Fruit fly (Drosophila melanogaster) whole organism, embryonic: ENCODE data around the gene Inx6.
A peak's percentile ranks its signal among the peaks of the same experiment; 100 is the strongest.

Source experiments
- Ada2b ChIP-seq: fragments of 200-800 bp; sonication (Bioruptor generic); IDR thresholded peaks from 2 replicates; pipeline ENCODE4 v1.3.6; 2022; ENCODE audit warnings: missing biosample characterization, missing genetic modification characterization
- Aef1 ChIP-seq: fragments of 200-800 bp; sonication (Bioruptor generic); IDR thresholded peaks from 3 replicates; pipeline ENCODE4 v1.3.6; 2022; ENCODE audit warnings: missing biosample characterization, missing genetic modification characterization
- CG10654 ChIP-seq: fragments of 200-800 bp; sonication (Bioruptor generic); optimal IDR thresholded peaks from 2 replicates; lab custom pipeline; 2016; ENCODE audit warnings: missing biosample characterization, missing genetic modification characterization
- CG10979 ChIP-seq: fragments of 200-800 bp; sonication (Bioruptor generic); optimal IDR thresholded peaks from 2 replicates; lab custom pipeline; 2018; ENCODE audit warnings: missing biosample characterization, mild to moderate bottlenecking, missing genetic modification characterization, moderate library complexity
- CG12155 ChIP-seq: fragments of 200-800 bp; sonication (Bioruptor generic); optimal IDR thresholded peaks from 3 replicates; lab custom pipeline; 2016; ENCODE audit warnings: missing biosample characterization, missing genetic modification characterization
- CG1233 ChIP-seq: fragments of 200-800 bp; sonication (Bioruptor generic); optimal IDR thresholded peaks from 4 replicates; lab custom pipeline; 2018; ENCODE audit warnings: missing biosample characterization, mild to moderate bottlenecking, missing genetic modification characterization
- CG13775 ChIP-seq: fragments of 200-800 bp; sonication (Bioruptor generic); optimal IDR thresholded peaks from 3 replicates; lab custom pipeline; 2017; ENCODE audit warnings: missing biosample characterization, mild to moderate bottlenecking, missing genetic modification characterization
- CG13894 ChIP-seq: fragments of 200-800 bp; sonication (Bioruptor generic); optimal IDR thresholded peaks from 3 replicates; lab custom pipeline; 2018; ENCODE audit warnings: missing biosample characterization, mild to moderate bottlenecking, missing genetic modification characterization, moderate library complexity
- CG14667 ChIP-seq: fragments of 200-800 bp; sonication (Bioruptor generic); IDR thresholded peaks from 2 replicates; pipeline ENCODE4 v1.3.6; 2022; ENCODE audit warnings: missing biosample characterization, missing genetic modification characterization
- CG14965 ChIP-seq: fragments of 200-800 bp; sonication (Bioruptor generic); optimal IDR thresholded peaks from 2 replicates; lab custom pipeline; 2016; ENCODE audit warnings: missing biosample characterization, missing genetic modification characterization, borderline replicate concordance
- CG1529 ChIP-seq: fragments of 200-800 bp; sonication (Bioruptor generic); optimal IDR thresholded peaks from 3 replicates; lab custom pipeline; 2018; ENCODE audit warnings: missing biosample characterization, missing genetic modification characterization
- CG17612 ChIP-seq: fragments of 200-800 bp; sonication (Bioruptor generic); IDR thresholded peaks from 2 replicates; pipeline ENCODE4 v1.3.6; 2022; ENCODE audit warnings: missing biosample characterization, missing genetic modification characterization
- CG18011 ChIP-seq: fragments of 200-800 bp; sonication (Bioruptor generic); optimal IDR thresholded peaks from 2 replicates; lab custom pipeline; 2017; ENCODE audit warnings: missing biosample characterization, missing genetic modification characterization, mild to moderate bottlenecking, moderate library complexity, missing genotype
- CG30403 ChIP-seq: fragments of 200-800 bp; sonication (Bioruptor generic); optimal IDR thresholded peaks from 3 replicates; lab custom pipeline; 2016; ENCODE audit warnings: missing biosample characterization, missing genetic modification characterization
- CG32772 ChIP-seq: fragments of 200-800 bp; sonication (Bioruptor generic); IDR thresholded peaks from 2 replicates; pipeline ENCODE4 v1.3.6; 2022; ENCODE audit warnings: missing biosample characterization, missing genetic modification characterization
- CG3838 ChIP-seq: fragments of 200-800 bp; sonication (Bioruptor generic); optimal IDR thresholded peaks from 3 replicates; lab custom pipeline; 2016; ENCODE audit warnings: missing biosample characterization, missing genetic modification characterization
- CG4360 ChIP-seq: fragments of 200-800 bp; sonication (Bioruptor generic); IDR thresholded peaks from 2 replicates; pipeline ENCODE4 v1.3.6; 2022; ENCODE audit warnings: missing biosample characterization, missing genetic modification characterization
- CG6272 ChIP-seq: fragments of 200-800 bp; sonication (Bioruptor generic); IDR thresholded peaks from 2 replicates; pipeline ENCODE4 v1.3.6; 2022; ENCODE audit warnings: missing biosample characterization, missing genetic modification characterization
- CG6791 ChIP-seq: fragments of 200-800 bp; sonication (Bioruptor generic); IDR thresholded peaks from 3 replicates; pipeline ENCODE4 v1.3.6; 2022; ENCODE audit warnings: missing biosample characterization, missing genetic modification characterization; ENCODE audit not compliant: partially characterized antibody
- CG6854 ChIP-seq: fragments of 200-800 bp; sonication (Bioruptor generic); optimal IDR thresholded peaks from 3 replicates; lab custom pipeline; 2017; ENCODE audit warnings: missing biosample characterization, mild to moderate bottlenecking, missing genetic modification characterization
- CG7372 ChIP-seq: fragments of 200-800 bp; sonication (Bioruptor generic); IDR thresholded peaks from 2 replicates; pipeline ENCODE4 v1.3.6; 2022; ENCODE audit warnings: missing biosample characterization, missing genetic modification characterization
- CG8281 ChIP-seq: fragments of 200-800 bp; sonication (Bioruptor generic); optimal IDR thresholded peaks from 2 replicates; lab custom pipeline; 2018; ENCODE audit warnings: missing biosample characterization, mild to moderate bottlenecking, missing genetic modification characterization, moderate library complexity
- CG9437 ChIP-seq: fragments of 200-800 bp; sonication (Bioruptor generic); optimal IDR thresholded peaks from 2 replicates; lab custom pipeline; 2018; ENCODE audit warnings: missing biosample characterization, mild to moderate bottlenecking, missing genetic modification characterization
- Deaf1 ChIP-seq: fragments of 200-800 bp; optimal IDR thresholded peaks from 3 replicates; lab custom pipeline; 2019; ENCODE audit warnings: missing biosample characterization, mild to moderate bottlenecking, missing genetic modification characterization, moderate library complexity
- Gug ChIP-seq: fragments of 200-800 bp; sonication (Bioruptor generic); IDR thresholded peaks from 4 replicates; pipeline ENCODE4 v1.3.6; 2022; ENCODE audit warnings: missing biosample characterization, missing genetic modification characterization
- HLH54F ChIP-seq: fragments of 200-800 bp; sonication (Bioruptor generic); optimal IDR thresholded peaks from 3 replicates; lab custom pipeline; 2016; ENCODE audit warnings: missing biosample characterization, missing genetic modification characterization
- Neu2 ChIP-seq: fragments of 200-800 bp; sonication (Bioruptor generic); optimal IDR thresholded peaks from 3 replicates; lab custom pipeline; 2016; ENCODE audit warnings: missing biosample characterization, missing genetic modification characterization, borderline replicate concordance
- NfI ChIP-seq: fragments of 200-800 bp; sonication (Bioruptor generic); optimal IDR thresholded peaks from 3 replicates; lab custom pipeline; 2018; ENCODE audit warnings: missing biosample characterization, mild to moderate bottlenecking, missing genetic modification characterization, moderate library complexity
- Optix ChIP-seq: fragments of 200-800 bp; sonication (Bioruptor generic); IDR thresholded peaks from 3 replicates; pipeline ENCODE4 v1.3.6; 2022; ENCODE audit warnings: missing biosample characterization, missing genetic modification characterization
- Sox100B ChIP-seq: fragments of 200-800 bp; sonication (Bioruptor generic); optimal IDR thresholded peaks from 3 replicates; lab custom pipeline; 2018; ENCODE audit warnings: missing biosample characterization, mild to moderate bottlenecking, missing genetic modification characterization
- Spps ChIP-seq: fragments of 200-800 bp; sonication (Bioruptor generic); optimal IDR thresholded peaks from 2 replicates; lab custom pipeline; 2018; ENCODE audit warnings: missing biosample characterization, mild to moderate bottlenecking, missing genetic modification characterization
- Xrp1 ChIP-seq: fragments of 200-800 bp; sonication (Bioruptor generic); IDR thresholded peaks from 2 replicates; pipeline ENCODE4 v1.3.6; 2022; ENCODE audit warnings: missing biosample characterization, missing genetic modification characterization
- ase ChIP-seq: fragments of 200-800 bp; sonication (Bioruptor generic); IDR thresholded peaks from 3 replicates; pipeline ENCODE4 v1.3.6; 2022; ENCODE audit warnings: missing biosample characterization, missing genetic modification characterization
- bsh ChIP-seq, 2 experiments: fragments of 200-800 bp; sonication (Bioruptor generic); optimal IDR thresholded peaks; 2 replicates each; lab custom pipeline; 2017 to 2018; ENCODE audit warnings: mild to moderate bottlenecking in 2 of 2, missing biosample characterization in 2 of 2, missing genetic modification characterization in 2 of 2, moderate library complexity in 1 of 2
- cad ChIP-seq: fragments of >200 bp; optimal IDR thresholded peaks from 2 replicates; lab custom pipeline; 2017; ENCODE audit warnings: missing biosample characterization, missing genetic modification characterization
- cato ChIP-seq: fragments of 200-800 bp; sonication (Bioruptor generic); optimal IDR thresholded peaks from 2 replicates; lab custom pipeline; 2016; ENCODE audit warnings: missing biosample characterization, missing genetic modification characterization, borderline replicate concordance
- cg ChIP-seq: fragments of 200-800 bp; sonication (Bioruptor generic); optimal IDR thresholded peaks from 3 replicates; lab custom pipeline; 2019; ENCODE audit warnings: missing biosample characterization, mild to moderate bottlenecking, missing genetic modification characterization, moderate library complexity
- dan ChIP-seq: fragments of 200-800 bp; sonication (Bioruptor generic); IDR thresholded peaks from 2 replicates; pipeline ENCODE4 v1.3.6; 2022; ENCODE audit warnings: missing biosample characterization, missing genetic modification characterization
- eyg ChIP-seq: fragments of 200-800 bp; sonication (Bioruptor generic); optimal IDR thresholded peaks from 3 replicates; lab custom pipeline; 2016; ENCODE audit warnings: missing biosample characterization, missing genetic modification characterization
- fd3F ChIP-seq: fragments of 200-800 bp; sonication (Bioruptor generic); optimal IDR thresholded peaks from 2 replicates; lab custom pipeline; 2018; ENCODE audit warnings: missing biosample characterization, mild to moderate bottlenecking, missing genetic modification characterization, moderate library complexity
- gcm2 ChIP-seq: fragments of 200-800 bp; sonication (Bioruptor generic); optimal IDR thresholded peaks from 2 replicates; lab custom pipeline; 2016; ENCODE audit warnings: missing biosample characterization, missing genetic modification characterization
- hbn ChIP-seq: fragments of 200-800 bp; sonication (Bioruptor generic); IDR thresholded peaks from 2 replicates; pipeline ENCODE4 v1.3.6; 2022; ENCODE audit warnings: missing biosample characterization, missing genetic modification characterization; ENCODE audit not compliant: partially characterized antibody
- ind ChIP-seq: fragments of 200-800 bp; sonication (Bioruptor generic); optimal IDR thresholded peaks from 3 replicates; lab custom pipeline; 2016; ENCODE audit warnings: missing biosample characterization, missing genetic modification characterization
- insv ChIP-seq, 2 experiments: fragments of 200-800 bp; sonication (Bioruptor generic); optimal IDR thresholded peaks; 3 replicates each; lab custom pipeline; 2016 to 2018; ENCODE audit warnings: missing biosample characterization in 2 of 2, missing genetic modification characterization in 2 of 2
- jumu ChIP-seq: fragments of 200-800 bp; sonication (Bioruptor generic); optimal IDR thresholded peaks from 3 replicates; lab custom pipeline; 2016; ENCODE audit warnings: missing biosample characterization, missing genetic modification characterization
- nerfin-1 ChIP-seq: fragments of 200-800 bp; sonication (Bioruptor generic); optimal IDR thresholded peaks from 3 replicates; lab custom pipeline; 2019; ENCODE audit warnings: missing biosample characterization, mild to moderate bottlenecking, missing genetic modification characterization, moderate library complexity
- salm ChIP-seq: fragments of 200-800 bp; sonication (Bioruptor generic); optimal IDR thresholded peaks from 2 replicates; lab custom pipeline; 2018; ENCODE audit warnings: missing biosample characterization, mild to moderate bottlenecking, missing genetic modification characterization
- schlank ChIP-seq: fragments of 200-800 bp; sonication (Bioruptor generic); optimal IDR thresholded peaks from 2 replicates; lab custom pipeline; 2018; ENCODE audit warnings: missing biosample characterization, mild to moderate bottlenecking, missing genetic modification characterization
- slou ChIP-seq: fragments of 200-800 bp; sonication (Bioruptor generic); optimal IDR thresholded peaks from 3 replicates; lab custom pipeline; 2016; ENCODE audit warnings: missing biosample characterization, missing genetic modification characterization
- sug ChIP-seq: fragments of 200-800 bp; optimal IDR thresholded peaks from 2 replicates; lab custom pipeline; 2019; ENCODE audit warnings: missing biosample characterization, mild to moderate bottlenecking, missing genetic modification characterization, moderate library complexity

Inx6 gene

dm6 chrX:20256849-20257590 is 12.5 kb downstream of the Inx6 start, which contains the start of gene CG17065 (continued):
- TF ChIP-seq CG14667 (no peak), CG12155 (GFP tag; lab: Kevin White, UChicago) (no peak), CG14965 (no peak), CG1529 (no peak), Spps (tag; lab: Kevin White, UChicago) (no peak), CG6854 (GFP tag; lab: Kevin White, UChicago) (no peak), CG18011 (GFP tag; lab: Kevin White, UChicago) (peak; percentile 97), fd3F (no peak), CG7372 (GFP tag; lab: Robert Waterston, UW) (no peak), insv (GFP tag; optimal IDR thresholded peaks at IDR 0.05; lab: Kevin White, UChicago) (peak in 1 of 2 experiments; percentile 5), Gug (GFP tag; lab: Robert Waterston, UW) (no peak; the same call in 3 of the 4 replicates), NfI (GFP tag; lab: Kevin White, UChicago) (peak; percentile 27), sug (tag; lab: Kevin White, UChicago) (peak; percentile 51), HLH54F (peak; percentile 35), CG1233 (GFP tag; lab: Kevin White, UChicago) (no peak), CG10979 (tag; lab: Kevin White, UChicago) (no peak), CG13894 (tag; lab: Kevin White, UChicago) (peak; percentile 20), schlank (tag; lab: Kevin White, UChicago) (no peak), CG6791 (GFP tag; lab: Robert Waterston, UW) (peak; percentile 61; the same call in 1 of the 3 replicates), CG32772 (GFP tag; lab: Robert Waterston, UW) (no peak), CG17612 (GFP tag; lab: Robert Waterston, UW) (no peak), gcm2 (GFP tag; lab: Kevin White, UChicago) (no peak), CG8281 (tag; lab: Kevin White, UChicago) (no peak), Deaf1 (tag; lab: Kevin White, UChicago) (no peak), cad (no peak), CG13775 (GFP tag; lab: Kevin White, UChicago) (peak; percentile 54), Aef1 (peak; percentile 50; the same call in 2 of the 3 replicates), dan (GFP tag; lab: Robert Waterston, UW) (no peak), Sox100B (GFP tag; lab: Kevin White, UChicago) (no peak), CG9437 (peak; percentile 27), cg (GFP tag; lab: Kevin White, UChicago) (no peak), slou (GFP tag; lab: Kevin White, UChicago) (peak; percentile 46), hbn (no peak), CG10654 (no peak), bsh (GFP tag; optimal IDR thresholded peaks at IDR 0.05; lab: Kevin White, UChicago) (no peak), Ada2b (GFP tag; lab: Robert Waterston, UW) (no peak), nerfin-1 (tag; lab: Kevin White, UChicago) (no peak), CG30403 (GFP tag; lab: Kevin White, UChicago) (peak; percentile 34), CG4360 (GFP tag; lab: Robert Waterston, UW) (no peak), CG3838 (no peak), eyg (GFP tag; lab: Kevin White, UChicago) (no peak), salm (tag; lab: Kevin White, UChicago) (no peak), Optix (no peak), CG6272 (GFP tag; lab: Robert Waterston, UW) (no peak), ase (GFP tag; lab: Robert Waterston, UW) (no peak), Xrp1 (no peak), cato (no peak), Neu2 (GFP tag; lab: Kevin White, UChicago) (peak; percentile 11), ind (GFP tag; lab: Kevin White, UChicago) (peak; percentile 19), jumu (peak; percentile 13)
